Fruit fly (Drosophila melanogaster) whole organism, embryonic: ENCODE results near the gene alien.

ENCODE experiments used
- Bdp1 ChIP-seq: fragments of 200-800 bp; sonication (Bioruptor generic); optimal IDR thresholded peaks from 3 replicates; lab custom pipeline; 2016; ENCODE audit warnings: missing biosample characterization, missing genetic modification characterization
- CG10462 ChIP-seq: fragments of 200-800 bp; sonication (Bioruptor generic); optimal IDR thresholded peaks from 2 replicates; lab custom pipeline; 2016; ENCODE audit warnings: missing biosample characterization, missing genetic modification characterization
- CG11696 ChIP-seq: fragments of 200-800 bp; sonication (Bioruptor generic); IDR thresholded peaks from 2 replicates; pipeline ENCODE4 v1.3.6; 2022; ENCODE audit warnings: missing biosample characterization, missing genetic modification characterization
- CG13123 ChIP-seq: fragments of 200-800 bp; sonication (Bioruptor generic); optimal IDR thresholded peaks from 2 replicates; lab custom pipeline; 2016; ENCODE audit warnings: missing biosample characterization, missing genetic modification characterization
- CG14860 ChIP-seq: fragments of 200-800 bp; sonication (Bioruptor generic); IDR thresholded peaks from 3 replicates; pipeline ENCODE4 v1.3.6; 2022; ENCODE audit warnings: missing biosample characterization, missing genetic modification characterization; ENCODE audit not compliant: partially characterized antibody
- CG15479 ChIP-seq: fragments of 200-800 bp; sonication (Bioruptor generic); optimal IDR thresholded peaks from 3 replicates; lab custom pipeline; 2019; ENCODE audit warnings: missing biosample characterization, mild to moderate bottlenecking, missing genetic modification characterization, moderate library complexity
- CG2889 ChIP-seq: fragments of 200-800 bp; sonication (Bioruptor generic); IDR thresholded peaks from 3 replicates; pipeline ENCODE4 v1.3.6; 2022; ENCODE audit warnings: missing biosample characterization, missing genetic modification characterization
- CG30431 ChIP-seq: fragments of 200-800 bp; sonication (Bioruptor generic); optimal IDR thresholded peaks from 2 replicates; lab custom pipeline; 2017; ENCODE audit warnings: missing biosample characterization, missing genetic modification characterization
- CG31441 ChIP-seq: fragments of 200-800 bp; sonication (Bioruptor generic); IDR thresholded peaks from 2 replicates; pipeline ENCODE4 v1.3.6; 2022; ENCODE audit warnings: missing biosample characterization, missing genetic modification characterization
- CG32772 ChIP-seq: fragments of 200-800 bp; sonication (Bioruptor generic); IDR thresholded peaks from 2 replicates; pipeline ENCODE4 v1.3.6; 2022; ENCODE audit warnings: missing biosample characterization, missing genetic modification characterization
- CG34376 ChIP-seq: fragments of 200-800 bp; sonication (Bioruptor generic); optimal IDR thresholded peaks from 2 replicates; lab custom pipeline; 2018; ENCODE audit warnings: missing biosample characterization, mild to moderate bottlenecking, missing genetic modification characterization
- CG34422 ChIP-seq: fragments of 200-800 bp; sonication (Bioruptor generic); IDR thresholded peaks from 3 replicates; pipeline ENCODE4 v1.3.6; 2022; ENCODE audit warnings: missing biosample characterization, missing genetic modification characterization
- CG3726 ChIP-seq: fragments of 200-800 bp; sonication (Bioruptor generic); IDR thresholded peaks from 3 replicates; pipeline ENCODE4, ENCODE4 v1.3.6; 2022; ENCODE audit warnings: missing biosample characterization, missing genetic modification characterization
- CG42726 ChIP-seq: fragments of 200-800 bp; sonication (Bioruptor generic); IDR thresholded peaks from 2 replicates; pipeline ENCODE4 v1.3.6; 2022; ENCODE audit warnings: missing biosample characterization, missing genetic modification characterization; ENCODE audit not compliant: partially characterized antibody
- CG4328 ChIP-seq: fragments of 200-800 bp; sonication (Bioruptor generic); optimal IDR thresholded peaks from 3 replicates; lab custom pipeline; 2017; ENCODE audit warnings: missing biosample characterization, missing genetic modification reagents, missing genetic modification characterization
- CG4707 ChIP-seq: fragments of 200-800 bp; sonication (Bioruptor generic); optimal IDR thresholded peaks from 2 replicates; lab custom pipeline; 2018; ENCODE audit warnings: missing biosample characterization, mild to moderate bottlenecking, missing genetic modification characterization, moderate library complexity
- CG9876 ChIP-seq: fragments of 200-800 bp; sonication (Bioruptor generic); optimal IDR thresholded peaks from 2 replicates; lab custom pipeline; 2016; ENCODE audit warnings: missing biosample characterization, missing genetic modification characterization
- Camta ChIP-seq: fragments of 200-800 bp; sonication (Bioruptor generic); optimal IDR thresholded peaks from 2 replicates; lab custom pipeline; 2016; ENCODE audit warnings: missing biosample characterization, missing genetic modification characterization
- Dek ChIP-seq: fragments of 200-800 bp; sonication (Bioruptor generic); optimal IDR thresholded peaks from 3 replicates; lab custom pipeline; 2019; ENCODE audit warnings: missing biosample characterization, mild to moderate bottlenecking, missing genetic modification characterization, moderate library complexity
- E2f2 ChIP-seq: fragments of 200-800 bp; sonication (Bioruptor generic); IDR thresholded peaks from 2 replicates; pipeline ENCODE4 v1.3.6; 2022; ENCODE audit warnings: missing biosample characterization, missing genetic modification characterization
- Fer2 ChIP-seq: fragments of 200-800 bp; sonication (Bioruptor generic); optimal IDR thresholded peaks from 2 replicates; lab custom pipeline; 2018; ENCODE audit warnings: missing biosample characterization, mild to moderate bottlenecking, missing genetic modification characterization, moderate library complexity
- HLH54F ChIP-seq: fragments of 200-800 bp; sonication (Bioruptor generic); optimal IDR thresholded peaks from 3 replicates; lab custom pipeline; 2016; ENCODE audit warnings: missing biosample characterization, missing genetic modification characterization
- Hr51 ChIP-seq, 2 experiments: fragments of 200-800 bp; sonication (Bioruptor generic); optimal IDR thresholded peaks; 2 replicates in 1 of 2; 3 replicates in 1 of 2; lab custom pipeline; 2016 to 2018; ENCODE audit warnings: missing biosample characterization in 2 of 2, missing genetic modification characterization in 2 of 2, mild to moderate bottlenecking in 1 of 2, moderate library complexity in 1 of 2
- Mad ChIP-seq: fragments of 200-800 bp; sonication (Bioruptor generic); optimal IDR thresholded peaks from 2 replicates; lab custom pipeline; 2016; ENCODE audit warnings: missing biosample characterization, missing genetic modification characterization
- Mrtf ChIP-seq: fragments of 200-800 bp; sonication (Bioruptor generic); IDR thresholded peaks from 3 replicates; pipeline ENCODE4 v1.3.6; 2022; ENCODE audit warnings: missing biosample characterization, missing genetic modification characterization
- Myb ChIP-seq: fragments of 200-800 bp; sonication (Bioruptor generic); optimal IDR thresholded peaks from 2 replicates; lab custom pipeline; 2016; ENCODE audit warnings: missing biosample characterization, missing genetic modification characterization
- Oli ChIP-seq: fragments of 200-800 bp; sonication (Bioruptor generic); optimal IDR thresholded peaks from 2 replicates; lab custom pipeline; 2018; ENCODE audit warnings: missing biosample characterization, mild to moderate bottlenecking, missing genetic modification characterization, moderate library complexity
- Ssrp ChIP-seq: fragments of 200-800 bp; sonication (Bioruptor generic); optimal IDR thresholded peaks from 2 replicates; lab custom pipeline; 2018; ENCODE audit warnings: missing biosample characterization, mild to moderate bottlenecking, missing genetic modification characterization, moderate library complexity
- Taf1 ChIP-seq: fragments of 200-800 bp; sonication (Bioruptor generic); IDR thresholded peaks from 2 replicates; pipeline ENCODE4 v1.3.6; 2022; ENCODE audit warnings: missing biosample characterization, missing genetic modification characterization
- abd-A ChIP-seq: fragments of 200-800 bp; sonication (Bioruptor generic); optimal IDR thresholded peaks from 3 replicates; lab custom pipeline; 2019; ENCODE audit warnings: missing biosample characterization, mild to moderate bottlenecking, missing genetic modification characterization, moderate library complexity
- eyg ChIP-seq: fragments of 200-800 bp; sonication (Bioruptor generic); optimal IDR thresholded peaks from 3 replicates; lab custom pipeline; 2016; ENCODE audit warnings: missing biosample characterization, missing genetic modification characterization
- gfzf ChIP-seq: fragments of 200-800 bp; sonication (Bioruptor generic); optimal IDR thresholded peaks from 2 replicates; lab custom pipeline; 2016; ENCODE audit warnings: missing biosample characterization, mild to moderate bottlenecking, missing genetic modification characterization, moderate library complexity
- insv ChIP-seq, 2 experiments: fragments of 200-800 bp; sonication (Bioruptor generic); optimal IDR thresholded peaks; 3 replicates each; lab custom pipeline; 2016 to 2018; ENCODE audit warnings: missing biosample characterization in 2 of 2, missing genetic modification characterization in 2 of 2
- kah ChIP-seq: fragments of 200-800 bp; sonication (Bioruptor generic); optimal IDR thresholded peaks from 2 replicates; lab custom pipeline; 2018; ENCODE audit warnings: missing biosample characterization, mild to moderate bottlenecking, missing genetic modification characterization
- kay ChIP-seq: fragments of 200-800 bp; sonication (Bioruptor generic); optimal IDR thresholded peaks from 2 replicates; lab custom pipeline; 2016; ENCODE audit warnings: missing biosample characterization, missing genetic modification characterization
- ken ChIP-seq: fragments of 200-800 bp; sonication (Bioruptor generic); IDR thresholded peaks from 3 replicates; pipeline ENCODE4 v1.3.6; 2022; ENCODE audit warnings: missing biosample characterization, missing genetic modification characterization
- lab ChIP-seq: fragments of 200-800 bp; sonication (Bioruptor generic); optimal IDR thresholded peaks from 3 replicates; lab custom pipeline; 2017; ENCODE audit warnings: missing biosample characterization, missing genetic modification characterization, mild to moderate bottlenecking, moderate library complexity, missing genetic modification reagents
- lmd ChIP-seq: fragments of 200-800 bp; sonication (Bioruptor generic); IDR thresholded peaks from 2 replicates; pipeline ENCODE4 v1.3.6; 2022; ENCODE audit warnings: missing biosample characterization, missing genetic modification characterization
- luna ChIP-seq: fragments of 200-800 bp; sonication (Bioruptor generic); optimal IDR thresholded peaks from 2 replicates; lab custom pipeline; 2016; ENCODE audit warnings: missing biosample characterization, missing genetic modification characterization
- maf-S ChIP-seq: fragments of 200-800 bp; sonication (Bioruptor generic); optimal IDR thresholded peaks from 2 replicates; lab custom pipeline; 2016; ENCODE audit warnings: missing biosample characterization, missing genetic modification characterization
- nom ChIP-seq: fragments of 200-800 bp; sonication (Bioruptor generic); optimal IDR thresholded peaks from 2 replicates; lab custom pipeline; 2017; ENCODE audit warnings: missing biosample characterization, missing genetic modification characterization, mild to moderate bottlenecking, moderate library complexity, missing genetic modification reagents
- otp ChIP-seq: fragments of 200-800 bp; sonication (Bioruptor generic); IDR thresholded peaks from 3 replicates; pipeline ENCODE4, ENCODE4 v1.3.6; 2022; ENCODE audit warnings: missing biosample characterization, missing genetic modification characterization
- pnt ChIP-seq: fragments of 200-800 bp; sonication (Bioruptor generic); optimal IDR thresholded peaks from 3 replicates; lab custom pipeline; 2016; ENCODE audit warnings: missing biosample characterization, missing genetic modification characterization
- pros ChIP-seq: fragments of 200-800 bp; sonication (Bioruptor generic); optimal IDR thresholded peaks from 3 replicates; lab custom pipeline; 2019; ENCODE audit warnings: missing biosample characterization, mild to moderate bottlenecking, missing genetic modification characterization, moderate library complexity
- psq ChIP-seq: fragments of 200-800 bp; sonication (Bioruptor generic); optimal IDR thresholded peaks from 2 replicates; lab custom pipeline; 2017; ENCODE audit warnings: missing biosample characterization, missing genetic modification characterization
- stc ChIP-seq: fragments of 200-800 bp; sonication (Bioruptor generic); IDR thresholded peaks from 2 replicates; pipeline ENCODE4 v1.3.6; 2022; ENCODE audit warnings: missing biosample characterization, missing genetic modification characterization
- tx ChIP-seq: fragments of 200-800 bp; sonication (Bioruptor generic); optimal IDR thresholded peaks from 2 replicates; lab custom pipeline; 2016; ENCODE audit warnings: missing biosample characterization, missing genetic modification characterization
- unpg ChIP-seq: fragments of 200-800 bp; sonication (Bioruptor generic); optimal IDR thresholded peaks from 3 replicates; lab custom pipeline; 2018; ENCODE audit warnings: missing biosample characterization, mild to moderate bottlenecking, missing genetic modification characterization, moderate library complexity
- wdn ChIP-seq: fragments of 200-800 bp; sonication (Bioruptor generic); IDR thresholded peaks from 2 replicates; pipeline ENCODE4 v1.3.6; 2022; ENCODE audit warnings: missing biosample characterization, missing genetic modification characterization

alien gene

dm6 chr2L:8952194-8953037 is 44.8 kb downstream of the alien start (continued):
- TF ChIP-seq CG2889 (GFP tag; lab: Robert Waterston, UW) (no peak), kay (GFP tag; lab: Kevin White, UChicago) (peak; percentile 30), CG3726 (GFP tag; lab: Robert Waterston, UW) (no peak), CG34376 (GFP tag; lab: Kevin White, UChicago) (peak; percentile 30), nom (no peak), kah (no peak), lmd (GFP tag; lab: Robert Waterston, UW) (peak; percentile 60), maf-S (GFP tag; lab: Kevin White, UChicago) (no peak), CG32772 (GFP tag; lab: Robert Waterston, UW) (peak; percentile 67), Mrtf (peak; percentile 49; the same call in 1 of the 3 replicates), gfzf (GFP tag; lab: Kevin White, UChicago) (no peak), CG30431 (GFP tag; lab: Kevin White, UChicago) (no peak), Mad (GFP tag; lab: Kevin White, UChicago) (peak; percentile 1), Dek (peak; percentile 26), abd-A (tag; lab: Kevin White, UChicago) (no peak), CG31441 (GFP tag; lab: Robert Waterston, UW) (0 out of 2 replicates have a peak, but pooled peaks have one; percentile 37), Ssrp (tag; lab: Kevin White, UChicago) (peak; percentile 23), CG10462 (GFP tag; lab: Kevin White, UChicago) (no peak), Taf1 (no peak), luna (GFP tag; lab: Kevin White, UChicago) (no peak), E2f2 (GFP tag; lab: Robert Waterston, UW) (peak; percentile 58), lab (peak; percentile 88), CG42726 (GFP tag; lab: Robert Waterston, UW) (no peak; the same call in 1 of the 2 replicates), stc (peak; percentile 56; the same call in 1 of the 2 replicates), CG9876 (peak; percentile 39), CG14860 (GFP tag; lab: Robert Waterston, UW) (no peak; the same call in 2 of the 3 replicates), wdn (GFP tag; lab: Robert Waterston, UW) (0 out of 2 replicates have a peak, but pooled peaks have one; percentile 22), CG11696 (GFP tag; lab: Robert Waterston, UW) (no peak), tx (no peak), Fer2 (tag; lab: Kevin White, UChicago) (no peak), Camta (no peak), Myb (GFP tag; lab: Kevin White, UChicago) (peak; percentile 91), HLH54F (peak; percentile 49), CG34422 (GFP tag; lab: Robert Waterston, UW) (0 out of 3 replicates have a peak, but pooled peaks have one; percentile 50), pnt (GFP tag; lab: Kevin White, UChicago) (no peak), CG4328 (peak; percentile 15), CG15479 (GFP tag; lab: Kevin White, UChicago) (no peak), Oli (peak; percentile 31), insv (GFP tag; optimal IDR thresholded peaks at IDR 0.05; lab: Kevin White, UChicago) (peak; percentile 52 to 93), Bdp1 (GFP tag; lab: Kevin White, UChicago) (no peak), ken (GFP tag; lab: Robert Waterston, UW) (no peak), pros (GFP tag; lab: Kevin White, UChicago) (no peak), psq (GFP tag; lab: Kevin White, UChicago) (no peak), CG13123 (GFP tag; lab: Kevin White, UChicago) (no peak), CG4707 (GFP tag; lab: Kevin White, UChicago) (no peak), otp (GFP tag; lab: Robert Waterston, UW) (peak; percentile 38; the same call in 1 of the 3 replicates), Hr51 (GFP tag; optimal IDR thresholded peaks at IDR 0.05; lab: Kevin White, UChicago) (peak; percentile 18 to 31), unpg (GFP tag; lab: Kevin White, UChicago) (peak; percentile 42), eyg (no peak)
